Worm (Caenorhabditis elegans) whole organism, L2 larva: ENCODE measurements around the gene zig-10.

ENCODE experiments used
- C34F6.9 ChIP-seq: fragments of 150-350 bp; optimal IDR thresholded peaks from 2 replicates; lab custom pipeline; 2014; ENCODE audit warnings: missing biosample characterization, missing genetic modification characterization
- F13H6.1 ChIP-seq: sonication (generic microtip); optimal IDR thresholded peaks from 2 replicates; lab custom pipeline; 2016; ENCODE audit warnings: missing genetic modification characterization, missing compliant biosample characterization
- ZK546.5 ChIP-seq: sonication (generic microtip); optimal IDR thresholded peaks from 2 replicates; lab custom pipeline; 2017; ENCODE audit warnings: missing biosample characterization, missing genetic modification characterization
- ama-1 ChIP-seq: fragments of 150-350 bp; optimal IDR thresholded peaks from 2 replicates; lab custom pipeline; 2018; ENCODE audit warnings: inconsistent platforms
- blmp-1 ChIP-seq: sonication (generic microtip); optimal IDR thresholded peaks from 2 replicates; lab custom pipeline; 2017; ENCODE audit warnings: missing genetic modification characterization, mild to moderate bottlenecking, missing compliant biosample characterization, antibody characterized with exemption, moderate library complexity; ENCODE audit not compliant: insufficient read depth
- ceh-16 ChIP-seq: fragments of 150-350 bp; optimal IDR thresholded peaks from 2 replicates; lab custom pipeline; 2014; ENCODE audit warnings: missing biosample characterization, missing genetic modification characterization
- ceh-82 ChIP-seq: fragments of 150-350 bp; optimal IDR thresholded peaks from 2 replicates; lab custom pipeline; 2014; ENCODE audit warnings: missing biosample characterization, missing genetic modification characterization
- crh-2 ChIP-seq: sonication (generic microtip); optimal IDR thresholded peaks from 2 replicates; lab custom pipeline; 2017; ENCODE audit warnings: missing biosample characterization, missing genetic modification characterization
- dmd-4 ChIP-seq: sonication (generic microtip); optimal IDR thresholded peaks from 2 replicates; lab custom pipeline; 2017; ENCODE audit warnings: missing biosample characterization, missing genetic modification characterization
- elt-1 ChIP-seq: fragments of 150-350 bp; optimal IDR thresholded peaks from 2 replicates; lab custom pipeline; 2014; ENCODE audit warnings: missing biosample characterization, missing genetic modification characterization
- elt-3 ChIP-seq: sonication (generic microtip); optimal IDR thresholded peaks from 2 replicates; lab custom pipeline; 2017; ENCODE audit warnings: missing biosample characterization, missing genetic modification characterization
- fos-1 ChIP-seq: fragments of 150-350 bp; optimal IDR thresholded peaks from 2 replicates; lab custom pipeline; 2014; ENCODE audit warnings: missing biosample characterization, missing genetic modification characterization
- gmeb-1 ChIP-seq: fragments of 150-350 bp; optimal IDR thresholded peaks from 2 replicates; lab custom pipeline; 2014; ENCODE audit warnings: missing biosample characterization, missing genetic modification characterization
- lin-11 ChIP-seq: fragments of 150-350 bp; sonication (generic microtip); optimal IDR thresholded peaks from 2 replicates; lab custom pipeline; 2014; ENCODE audit warnings: missing biosample characterization, missing genetic modification characterization, inconsistent platforms, mixed read lengths
- lin-13 ChIP-seq: fragments of 150-350 bp; optimal IDR thresholded peaks from 2 replicates; lab custom pipeline; 2014; ENCODE audit warnings: missing biosample characterization, missing genetic modification reagents, missing genetic modification characterization
- mab-5 ChIP-seq: fragments of 150-350 bp; optimal IDR thresholded peaks from 2 replicates; lab custom pipeline; 2014; ENCODE audit warnings: missing biosample characterization, missing genetic modification characterization
- nhr-10 ChIP-seq: sonication (generic microtip); optimal IDR thresholded peaks from 2 replicates; lab custom pipeline; 2017; ENCODE audit warnings: missing biosample characterization, missing genetic modification characterization
- nhr-11 ChIP-seq: fragments of 150-350 bp; optimal IDR thresholded peaks from 2 replicates; lab custom pipeline; 2014; ENCODE audit warnings: missing biosample characterization, missing genetic modification characterization
- nhr-12 ChIP-seq: fragments of 150-350 bp; optimal IDR thresholded peaks from 2 replicates; lab custom pipeline; 2014; ENCODE audit warnings: missing biosample characterization, missing genetic modification characterization
- nhr-129 ChIP-seq: fragments of 150-350 bp; optimal IDR thresholded peaks from 2 replicates; lab custom pipeline; 2014; ENCODE audit warnings: missing biosample characterization, missing genetic modification characterization
- nhr-21 ChIP-seq: fragments of 150-350 bp; optimal IDR thresholded peaks from 2 replicates; lab custom pipeline; 2014; ENCODE audit warnings: missing biosample characterization, missing genetic modification characterization
- nhr-23 ChIP-seq: fragments of 150-350 bp; optimal IDR thresholded peaks from 2 replicates; lab custom pipeline; 2014; ENCODE audit warnings: missing biosample characterization, missing genetic modification reagents, missing genetic modification characterization
- nhr-237 ChIP-seq: fragments of 150-350 bp; optimal IDR thresholded peaks from 2 replicates; lab custom pipeline; 2014; ENCODE audit warnings: missing biosample characterization, missing genetic modification characterization
- nhr-77 ChIP-seq: fragments of 150-350 bp; optimal IDR thresholded peaks from 2 replicates; lab custom pipeline; 2014; ENCODE audit warnings: missing biosample characterization, missing genetic modification characterization
- peb-1 ChIP-seq: fragments of 150-350 bp; optimal IDR thresholded peaks from 2 replicates; lab custom pipeline; 2014; ENCODE audit warnings: missing biosample characterization, missing genetic modification characterization
- sem-4 ChIP-seq: fragments of 150-350 bp; optimal IDR thresholded peaks from 2 replicates; lab custom pipeline; 2014; ENCODE audit warnings: missing biosample characterization, missing genetic modification reagents, missing genetic modification characterization
- skn-1 ChIP-seq: sonication (generic microtip); optimal IDR thresholded peaks from 2 replicates; lab custom pipeline; 2017; ENCODE audit warnings: missing biosample characterization, missing genetic modification characterization
- sma-3 ChIP-seq: sonication (generic microtip); optimal IDR thresholded peaks from 2 replicates; lab custom pipeline; 2016; ENCODE audit warnings: missing genetic modification reagents, missing genetic modification characterization, missing compliant biosample characterization
- sma-9 ChIP-seq, 2 experiments: fragments of 150-350 bp in 1 of 2; sonication (generic microtip) in 1 of 2; optimal IDR thresholded peaks; 2 replicates each; lab custom pipeline; 2014 to 2016; ENCODE audit warnings: missing genetic modification characterization in 2 of 2, mild to moderate bottlenecking in 1 of 2, missing biosample characterization in 1 of 2, missing compliant biosample characterization in 1 of 2, missing genetic modification reagents in 1 of 2, moderate library complexity in 1 of 2
- snpc-4 ChIP-seq: fragments of 150-350 bp; optimal IDR thresholded peaks from 2 replicates; lab custom pipeline; 2014; ENCODE audit warnings: missing biosample characterization, missing genetic modification characterization
- unc-39 ChIP-seq: fragments of 150-350 bp; optimal IDR thresholded peaks from 2 replicates; lab custom pipeline; 2014; ENCODE audit warnings: missing biosample characterization, missing genetic modification characterization
- unc-55 ChIP-seq: fragments of 150-350 bp; sonication (generic microtip); optimal IDR thresholded peaks from 3 replicates; lab custom pipeline; 2014; ENCODE audit warnings: missing biosample characterization, missing genetic modification reagents, missing genetic modification characterization
- unc-62 ChIP-seq: fragments of 150-350 bp; optimal IDR thresholded peaks from 2 replicates; lab custom pipeline; 2014; ENCODE audit warnings: missing biosample characterization, missing genetic modification reagents, missing genetic modification characterization
- ztf-1 ChIP-seq: fragments of 200-800 bp; sonication (Bioruptor generic); conservative IDR thresholded peaks from 2 replicates; pipeline ENCODE4 v1.3.6; 2022; ENCODE audit warnings: missing genetic modification characterization, missing compliant biosample characterization
- ztf-4 ChIP-seq: fragments of 150-350 bp; optimal IDR thresholded peaks from 2 replicates; lab custom pipeline; 2014; ENCODE audit warnings: missing biosample characterization, missing genetic modification characterization

Gene zig-10

ce11 chrII:6422812-6423211 is 24.3 kb downstream of the zig-10 start, which contains the start of gene K03H9.3:
Gene K03H9.3, plus strand, starts transcription at chrII:6423112.
- TF ChIP-seq sma-3 (GFP tag; lab: Kevin White, UChicago) = no peak
- TF ChIP-seq lin-13 (GFP tag; lab: Kevin White, UChicago) = no peak
- no peak for TF ChIP-seq C34F6.9 (tag; lab: Kevin White, UChicago)
- no peak for TF ChIP-seq nhr-77 (tag; lab: Kevin White, UChicago)
- no peak for TF ChIP-seq dmd-4 (tag; lab: Kevin White, UChicago)
- TF ChIP-seq lin-11 (tag; lab: Kevin White, UChicago) = no peak
- no peak for TF ChIP-seq ceh-82 (tag; lab: Kevin White, UChicago)
- TF ChIP-seq nhr-237 = no peak
- no peak for TF ChIP-seq nhr-129 (tag; lab: Kevin White, UChicago)
- TF ChIP-seq ama-1 (lab: Kevin White, UChicago) = no peak
- no peak for TF ChIP-seq unc-55 (GFP tag; lab: Kevin White, UChicago)
- no peak for TF ChIP-seq gmeb-1 (tag; lab: Kevin White, UChicago)
- no peak for TF ChIP-seq mab-5 (tag; lab: Kevin White, UChicago)
- TF ChIP-seq fos-1 = no peak
- TF ChIP-seq unc-39 (tag; lab: Kevin White, UChicago) = no peak
- TF ChIP-seq unc-62 = no peak
- TF ChIP-seq elt-3 = no peak
- TF ChIP-seq ztf-4 (tag; lab: Kevin White, UChicago) = no peak
- TF ChIP-seq ztf-1 = no peak
- TF ChIP-seq skn-1 = no peak

ce11 chrII:6425993-6426392 is 27.5 kb downstream of the zig-10 start, which contains the start of gene col-75:
Gene col-75, plus strand, starts transcription at chrII:6426293.
- TF ChIP-seq nhr-23 (tag; lab: Kevin White, UChicago) (no peak), ama-1 (lab: Kevin White, UChicago) (no peak), lin-13 (GFP tag; lab: Kevin White, UChicago) (no peak), blmp-1 (tag; lab: Kevin White, UChicago) (no peak), ztf-1 (no peak), nhr-21 (no peak), ZK546.5 (tag; lab: Kevin White, UChicago) (no peak), ceh-16 (no peak), gmeb-1 (tag; lab: Kevin White, UChicago) (no peak), nhr-129 (tag; lab: Kevin White, UChicago) (no peak), unc-55 (GFP tag; lab: Kevin White, UChicago) (no peak), F13H6.1 (tag; lab: Kevin White, UChicago) (no peak), unc-62 (no peak), ztf-4 (tag; lab: Kevin White, UChicago) (no peak)

DNA sequence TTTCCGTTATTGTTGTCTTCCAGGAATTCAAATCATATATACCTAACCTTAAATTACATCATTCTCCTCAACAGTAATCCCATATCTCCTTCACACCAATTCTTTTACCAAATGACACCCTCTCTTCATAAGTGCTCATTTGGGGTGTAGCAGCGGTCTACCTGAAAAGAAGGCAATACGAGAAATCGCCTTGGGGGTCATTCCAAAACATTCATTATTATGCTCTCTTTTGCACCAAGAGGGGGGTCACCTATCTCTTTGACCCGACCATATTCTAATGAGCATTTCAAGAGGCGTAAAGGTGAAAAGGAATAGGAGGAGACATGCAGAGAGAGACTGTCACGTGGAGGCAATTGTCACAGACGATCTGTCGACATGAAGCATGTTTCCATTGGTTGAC is 38.3 kb downstream of the zig-10 start:
- TF ChIP-seq ZK546.5 (tag; lab: Kevin White, UChicago) = no peak
- no peak for TF ChIP-seq nhr-11
- no peak for TF ChIP-seq nhr-10 (tag; lab: Kevin White, UChicago)
- TF ChIP-seq ama-1 (lab: Kevin White, UChicago) = no peak
- no peak for TF ChIP-seq fos-1
- no peak for TF ChIP-seq sma-9 (GFP tag; optimal IDR thresholded peaks at IDR 0.05; lab: Kevin White, UChicago)
- no peak for TF ChIP-seq sma-9 (tag; optimal IDR thresholded peaks at IDR 0.05; lab: Kevin White, UChicago)
- TF ChIP-seq nhr-129 (tag; lab: Kevin White, UChicago) = no peak

ce11 chrII:6441128-6441527 is 42.6 kb downstream of the zig-10 start, which contains the start of gene cutl-16:
Gene cutl-16, plus strand, starts transcription at chrII:6441428.
- TF ChIP-seq unc-62 (no peak), nhr-11 (no peak), nhr-23 (tag; lab: Kevin White, UChicago) (no peak), nhr-12 (tag; lab: Kevin White, UChicago) (no peak), unc-39 (tag; lab: Kevin White, UChicago) (no peak)
- TF ChIP-seq, all 48 proteins: peak for 0

ce11 chrII:6443710-6444109 is 45.2 kb downstream of the zig-10 start, which contains the start of gene K06A1.2:
Gene K06A1.2, plus strand, starts transcription at chrII:6444010.
- no peak for TF ChIP-seq blmp-1 (tag; lab: Kevin White, UChicago)
- TF ChIP-seq ceh-16 = no peak
- no peak for TF ChIP-seq unc-39 (tag; lab: Kevin White, UChicago)
- no peak for TF ChIP-seq nhr-237
- no peak for TF ChIP-seq ama-1 (lab: Kevin White, UChicago)
- no peak for TF ChIP-seq snpc-4 (tag; lab: Kevin White, UChicago)
- TF ChIP-seq nhr-77 (tag; lab: Kevin White, UChicago) = no peak
- no peak for TF ChIP-seq crh-2 (tag; lab: Kevin White, UChicago)
- TF ChIP-seq peb-1 (tag; lab: Kevin White, UChicago) = no peak
- no peak for TF ChIP-seq gmeb-1 (tag; lab: Kevin White, UChicago)
- no peak for TF ChIP-seq sma-3 (GFP tag; lab: Kevin White, UChicago)
- no peak for TF ChIP-seq ztf-1
- TF ChIP-seq nhr-10 (tag; lab: Kevin White, UChicago) = no peak
- no peak for TF ChIP-seq nhr-11
- TF ChIP-seq ztf-4 (tag; lab: Kevin White, UChicago) = no peak
- TF ChIP-seq elt-1 (tag; lab: Kevin White, UChicago) = no peak
- TF ChIP-seq sem-4 (tag; lab: Kevin White, UChicago) = no peak
